Fruit fly (Drosophila melanogaster) whole organism, larva: ENCODE measurements around the gene CG3285.

Experiments
- noc ChIP-seq: fragments of 200-800 bp; sonication (Bioruptor generic); optimal IDR thresholded peaks from 3 replicates; lab custom pipeline; 2019; ENCODE audit warnings: missing biosample characterization, mild to moderate bottlenecking, missing genetic modification characterization, moderate library complexity

CG3285 gene

DNA sequence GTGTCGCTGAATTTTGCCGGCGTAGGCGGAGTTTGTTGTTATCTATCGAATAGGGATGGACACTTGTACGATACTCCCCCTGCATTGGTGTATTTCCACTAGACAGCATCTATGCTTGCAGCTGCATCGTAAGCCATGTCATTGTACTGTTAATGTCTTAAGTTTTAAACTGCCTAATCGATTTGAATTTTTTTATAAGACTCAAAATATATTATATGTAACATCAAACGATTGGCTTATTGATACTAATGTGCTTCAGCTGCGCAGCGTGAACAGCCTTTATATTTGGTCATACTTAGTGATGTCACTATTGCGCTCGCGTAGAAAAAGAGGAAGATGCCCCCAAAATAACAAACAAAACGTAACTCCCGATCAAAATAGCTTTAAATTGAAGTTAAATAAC, 46.0 kb downstream of the CG3285 start, which contains the start of the genes CG9662 and Ptpa:
Gene CG9662, minus strand, starts transcription at position 54 of the 403 bp plus-strand sequence.
Gene Ptpa, plus strand, starts transcription at position 319 of the 403 bp plus-strand sequence.
- no peak for TF ChIP-seq noc
